Fruit fly (Drosophila melanogaster): ENCODE data around the gene CG15021.

The CG15021 gene

dm6 chr3L:4406653-4407257 lies 29.8 kb upstream of the CG15021 start, which contains the start of gene TP53INP (continued):
- TF ChIP-seq pnt (GFP tag; optimal IDR thresholded peaks at IDR 0.05) (peak; percentile 67), HHEX (GFP tag; optimal IDR thresholded peaks at IDR 0.05) (peak; percentile 84), CG15696 (tag; optimal IDR thresholded peaks at IDR 0.05) (peak; percentile 84), CG8281 (tag; optimal IDR thresholded peaks at IDR 0.05) (peak; percentile 58), CrebB (tag; optimal IDR thresholded peaks at IDR 0.05) (peak; percentile 52), CG4730 (GFP tag; IDR thresholded peaks at IDR 0.05) (peak; percentile 59), Sin3A (optimal IDR thresholded peaks at IDR 0.05) (no peak), Myb (GFP tag; optimal IDR thresholded peaks at IDR 0.05) (peak; percentile 51), CG17612 (GFP tag; IDR thresholded peaks at IDR 0.05) (no peak), chinmo (GFP tag; IDR thresholded peaks at IDR 0.05; ENCODE audit: partially characterized antibody) (peak; percentile 96), knrl (GFP tag; IDR thresholded peaks at IDR 0.05; ENCODE audit: partially characterized antibody) (no peak)

- TF ChIP-seq CG15601 (tag; optimal IDR thresholded peaks at IDR 0.05) (no peak), klu (GFP tag; IDR thresholded peaks at IDR 0.05) (no peak), CG7745 (tag; optimal IDR thresholded peaks at IDR 0.05) (no peak), Oli (tag; optimal IDR thresholded peaks at IDR 0.05) (peak; percentile 16), CG10147 (GFP tag; optimal IDR thresholded peaks at IDR 0.05) (no peak), Doc3 (GFP tag; IDR thresholded peaks at IDR 0.05; ENCODE audit: partially characterized antibody) (no peak), HLH54F (GFP tag; optimal IDR thresholded peaks at IDR 0.05) (no peak), CG3726 (GFP tag; IDR thresholded peaks at IDR 0.05) (no peak), Max (GFP tag; optimal IDR thresholded peaks at IDR 0.05) (no peak), Ssrp (tag; optimal IDR thresholded peaks at IDR 0.05) (peak; percentile 31), unpg (GFP tag; optimal IDR thresholded peaks at IDR 0.05) (peak; percentile 27), CG17361 (GFP tag; IDR thresholded peaks at IDR 0.05) (no peak), MTF-1 (GFP tag; optimal IDR thresholded peaks at IDR 0.05; ENCODE audit: borderline replicate concordance) (no peak), ase (GFP tag; IDR thresholded peaks at IDR 0.05) (0 out of 3 replicates have a peak, but pooled peaks have one; percentile 9), Tbp (GFP tag; optimal IDR thresholded peaks at IDR 0.05) (no peak), pum (GFP tag; optimal IDR thresholded peaks at IDR 0.05) (peak; percentile 3), eve (GFP tag; optimal IDR thresholded peaks at IDR 0.05) (peak in 1 of 2 experiments; percentile 5), Xbp1 (GFP tag; optimal IDR thresholded peaks at IDR 0.05) (peak; percentile 10), Med (GFP tag) (peak; percentile 12), pnt (GFP tag; optimal IDR thresholded peaks at IDR 0.05) (no peak), prd (optimal IDR thresholded peaks at IDR 0.05) (no peak), prd (GFP tag; IDR thresholded peaks at IDR 0.05) (peak; percentile 25; the same call in 1 of the 3 replicates), Mes4 (GFP tag; optimal IDR thresholded peaks at IDR 0.05) (no peak), stc (GFP tag; IDR thresholded peaks at IDR 0.05) (peak; percentile 8; the same call in 1 of the 2 replicates), CG8765 (GFP tag; IDR thresholded peaks at IDR 0.05) (no peak), ash1 (GFP tag; optimal IDR thresholded peaks at IDR 0.05) (no peak), ci (GFP tag; IDR thresholded peaks at IDR 0.05) (0 out of 3 replicates have a peak, but pooled peaks have one; percentile 21), row (GFP tag; IDR thresholded peaks at IDR 0.05) (peak; percentile 34; the same call in 1 of the 3 replicates), bsh (GFP tag; optimal IDR thresholded peaks at IDR 0.05) (peak; percentile 33 to 38), grn (GFP tag; optimal IDR thresholded peaks at IDR 0.05) (peak; percentile 42), CG12391 (tag; optimal IDR thresholded peaks at IDR 0.05) (peak; percentile 12), CG13775 (GFP tag; optimal IDR thresholded peaks at IDR 0.05) (peak; percentile 2), CG10462 (GFP tag; optimal IDR thresholded peaks at IDR 0.05) (no peak), chn (GFP tag; optimal IDR thresholded peaks at IDR 0.05) (peak; percentile 37), CG4424 (GFP tag; optimal IDR thresholded peaks at IDR 0.05) (peak; percentile 6), zf30C (GFP tag; optimal IDR thresholded peaks at IDR 0.05) (peak; percentile 26), Ets65A (GFP tag) (peak; percentile 70), Sox102F (GFP tag; optimal IDR thresholded peaks at IDR 0.05) (peak; percentile 23), CG1603 (tag; optimal IDR thresholded peaks at IDR 0.05) (peak; percentile 14)
Measured at dm6 chr3L:4407743-4408142, 28.8 kb upstream of the CG15021 start.
